Fruit fly (Drosophila melanogaster): ENCODE results near the gene PGRP-LE.

Gene PGRP-LE

dm6 chrX:15786242-15786641 is 17.4 kb downstream of the PGRP-LE start:
- TF ChIP-seq Crg-1 (GFP tag; optimal IDR thresholded peaks at IDR 0.05) (no peak), Clk (GFP tag; optimal IDR thresholded peaks at IDR 0.05) (no peak), Mnt (GFP tag; optimal IDR thresholded peaks at IDR 0.05) (no peak), CG7045 (GFP tag; optimal IDR thresholded peaks at IDR 0.05) (no peak), cnc (optimal IDR thresholded peaks at IDR 0.05) (no peak)

dm6 chrX:15785429-15786239 is 18.0 kb downstream of the PGRP-LE start, which contains the start of the genes Paf-AHalpha and mRpS30:
Paf-AHalpha (minus strand) TSS chrX:15785583.
mRpS30 (plus strand) TSS chrX:15786047.
- no peak for TF ChIP-seq CG11617 (GFP tag; optimal IDR thresholded peaks at IDR 0.05)
- TF ChIP-seq cnc (optimal IDR thresholded peaks at IDR 0.05), result no peak
- TF ChIP-seq tj (GFP tag; optimal IDR thresholded peaks at IDR 0.05), result no peak
- no peak for TF ChIP-seq Mnt (GFP tag; optimal IDR thresholded peaks at IDR 0.05)
- TF ChIP-seq bab1 (GFP tag; optimal IDR thresholded peaks at IDR 0.05), result peak; percentile 45
- TF ChIP-seq CG12768 (GFP tag; optimal IDR thresholded peaks at IDR 0.05), result no peak
- TF ChIP-seq Clk (GFP tag; optimal IDR thresholded peaks at IDR 0.05), result no peak

- no peak for TF ChIP-seq cic (GFP tag; optimal IDR thresholded peaks at IDR 0.05)
- TF ChIP-seq CG11617 (GFP tag; optimal IDR thresholded peaks at IDR 0.05), result no peak
- TF ChIP-seq Clk (GFP tag; optimal IDR thresholded peaks at IDR 0.05), result no peak
- no peak for TF ChIP-seq cnc (optimal IDR thresholded peaks at IDR 0.05)
- TF ChIP-seq Mnt (GFP tag; optimal IDR thresholded peaks at IDR 0.05), result no peak
- TF ChIP-seq CG7045 (GFP tag; optimal IDR thresholded peaks at IDR 0.05), result no peak
- no peak for TF ChIP-seq CG33017 (tag; optimal IDR thresholded peaks at IDR 0.05)
- TF ChIP-seq toe (GFP tag; optimal IDR thresholded peaks at IDR 0.05), result no peak
- TF ChIP-seq CG12768 (GFP tag; optimal IDR thresholded peaks at IDR 0.05), result no peak
- no peak for TF ChIP-seq Crg-1 (GFP tag; optimal IDR thresholded peaks at IDR 0.05)
- no peak for TF ChIP-seq CG7101 (tag; optimal IDR thresholded peaks at IDR 0.05)
- no peak for TF ChIP-seq pad (GFP tag; optimal IDR thresholded peaks at IDR 0.05)
- no peak for TF ChIP-seq tj (GFP tag; optimal IDR thresholded peaks at IDR 0.05)
Observed at dm6 chrX:15783610-15784009, 20.1 kb downstream of the PGRP-LE start, which contains the start of gene Efhc1.1. Efhc1.1 (minus strand) TSS chrX:15783710.

dm6 chrX:15778846-15779245 is 24.8 kb downstream of the PGRP-LE start, which contains the start of gene CG43673:
CG43673 (plus strand) TSS chrX:15779146.
- TF ChIP-seq bab1 (GFP tag; optimal IDR thresholded peaks at IDR 0.05) (no peak), CG1620 (GFP tag; optimal IDR thresholded peaks at IDR 0.05) (no peak), cic (GFP tag; optimal IDR thresholded peaks at IDR 0.05) (no peak), Clk (GFP tag; optimal IDR thresholded peaks at IDR 0.05) (no peak), CG5204 (GFP tag; optimal IDR thresholded peaks at IDR 0.05) (no peak), CG33017 (tag; optimal IDR thresholded peaks at IDR 0.05) (no peak), cnc (optimal IDR thresholded peaks at IDR 0.05) (no peak), toe (GFP tag; optimal IDR thresholded peaks at IDR 0.05) (no peak), CG11617 (GFP tag; optimal IDR thresholded peaks at IDR 0.05) (no peak), kay (GFP tag; ENCODE audit: borderline replicate concordance) (no peak), Crg-1 (GFP tag; optimal IDR thresholded peaks at IDR 0.05) (no peak), pad (GFP tag; optimal IDR thresholded peaks at IDR 0.05) (no peak), ovo (GFP tag; optimal IDR thresholded peaks at IDR 0.05) (no peak), CG7101 (tag; optimal IDR thresholded peaks at IDR 0.05) (no peak), CG14711 (tag; optimal IDR thresholded peaks at IDR 0.05) (no peak), tj (GFP tag; optimal IDR thresholded peaks at IDR 0.05) (no peak), Mnt (GFP tag; optimal IDR thresholded peaks at IDR 0.05) (no peak), CG7045 (GFP tag; optimal IDR thresholded peaks at IDR 0.05) (no peak)

DNA sequence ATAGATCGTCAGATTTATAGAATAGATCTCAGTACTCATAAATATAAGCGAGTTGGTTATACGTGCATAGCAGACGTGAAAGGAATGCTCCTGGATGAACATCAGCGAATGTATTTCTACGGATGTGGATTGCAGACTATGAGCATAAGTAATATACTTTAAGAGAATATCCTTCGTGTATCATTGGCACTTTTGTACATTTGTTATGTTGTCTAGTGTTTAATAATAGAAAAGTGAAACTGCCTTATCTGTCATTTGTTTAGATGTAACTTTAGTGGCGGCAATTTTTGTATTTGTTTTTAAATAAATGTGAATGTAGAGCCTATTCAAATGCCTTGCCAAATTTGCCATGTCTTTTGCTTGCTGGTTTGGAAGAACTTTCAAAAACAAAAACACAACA is 31.0 kb downstream of the PGRP-LE start, which contains the start of gene CG43672:
Gene CG43672, plus strand, starts transcription at position 301 of the 400 bp plus-strand sequence.
- TF ChIP-seq cnc (optimal IDR thresholded peaks at IDR 0.05), result no peak
- TF ChIP-seq CG11617 (GFP tag; optimal IDR thresholded peaks at IDR 0.05), result no peak
- TF ChIP-seq kay (GFP tag; ENCODE audit: borderline replicate concordance), result no peak
- no peak for TF ChIP-seq Hr96 (GFP tag; optimal IDR thresholded peaks at IDR 0.05)
- no peak for TF ChIP-seq Mnt (GFP tag; optimal IDR thresholded peaks at IDR 0.05)
- TF ChIP-seq CG1620 (GFP tag; optimal IDR thresholded peaks at IDR 0.05), result no peak
- no peak for TF ChIP-seq tj (GFP tag; optimal IDR thresholded peaks at IDR 0.05)
- TF ChIP-seq CG7045 (GFP tag; optimal IDR thresholded peaks at IDR 0.05), result no peak
- TF ChIP-seq Crg-1 (GFP tag; optimal IDR thresholded peaks at IDR 0.05), result no peak
- TF ChIP-seq toe (GFP tag; optimal IDR thresholded peaks at IDR 0.05), result no peak
- TF ChIP-seq CG12768 (GFP tag; optimal IDR thresholded peaks at IDR 0.05), result no peak
- no peak for TF ChIP-seq Clk (GFP tag; optimal IDR thresholded peaks at IDR 0.05)
- TF ChIP-seq ovo (GFP tag; optimal IDR thresholded peaks at IDR 0.05), result no peak
- no peak for TF ChIP-seq CG5204 (GFP tag; optimal IDR thresholded peaks at IDR 0.05)
- TF ChIP-seq cic (GFP tag; optimal IDR thresholded peaks at IDR 0.05), result no peak
- no peak for TF ChIP-seq pad (GFP tag; optimal IDR thresholded peaks at IDR 0.05)
- no peak for TF ChIP-seq CG14711 (tag; optimal IDR thresholded peaks at IDR 0.05)
- no peak for TF ChIP-seq CG33017 (tag; optimal IDR thresholded peaks at IDR 0.05)
- TF ChIP-seq CG7101 (tag; optimal IDR thresholded peaks at IDR 0.05), result no peak
- no peak for TF ChIP-seq bab1 (GFP tag; optimal IDR thresholded peaks at IDR 0.05)

- TF ChIP-seq Mnt (GFP tag; optimal IDR thresholded peaks at IDR 0.05), result no peak
- TF ChIP-seq Clk (GFP tag; optimal IDR thresholded peaks at IDR 0.05), result no peak
- no peak for TF ChIP-seq toe (GFP tag; optimal IDR thresholded peaks at IDR 0.05)
Observed at dm6 chrX:15769457-15769856, 34.2 kb downstream of the PGRP-LE start, which contains the start of gene CG33172. CG33172 (plus strand) TSS chrX:15769664.

Measured in whole organism, adult.